Worm (Caenorhabditis elegans) whole organism, L4/young adult: ENCODE results near the gene exc-5.

Experiments
- W03F9.2 ChIP-seq: fragments of 150-350 bp; optimal IDR thresholded peaks from 2 replicates; lab custom pipeline; 2014; ENCODE audit warnings: missing biosample characterization, missing genetic modification characterization
- dao-5 ChIP-seq: sonication (generic microtip); optimal IDR thresholded peaks from 2 replicates; lab custom pipeline; 2016; ENCODE audit warnings: missing genotype, missing genetic modification characterization, moderate library complexity, missing compliant biosample characterization
- him-1 ChIP-seq: sonication (generic microtip); optimal IDR thresholded peaks from 2 replicates; lab custom pipeline; 2016; ENCODE audit warnings: missing genotype, missing genetic modification reagents, missing genetic modification characterization, missing compliant biosample characterization

ce11 chrIV:8782172-8782571 is 31.3 kb downstream of the exc-5 start:
- TF ChIP-seq him-1 (no peak), W03F9.2 (tag; lab: Kevin White, UChicago) (no peak), dao-5 (no peak)
